Fruit fly (Drosophila melanogaster) S2 (cell line): ENCODE results near the gene CG14285.

ENCODE experiments used
- CG8478 ChIP-seq: fragments of >200 bp; optimal IDR thresholded peaks from 2 replicates; lab custom pipeline; 2018
- CTCF ChIP-seq, 2 experiments: fragments of >200 bp; optimal IDR thresholded peaks; 2 replicates each; lab custom pipeline; 2018

DNA sequence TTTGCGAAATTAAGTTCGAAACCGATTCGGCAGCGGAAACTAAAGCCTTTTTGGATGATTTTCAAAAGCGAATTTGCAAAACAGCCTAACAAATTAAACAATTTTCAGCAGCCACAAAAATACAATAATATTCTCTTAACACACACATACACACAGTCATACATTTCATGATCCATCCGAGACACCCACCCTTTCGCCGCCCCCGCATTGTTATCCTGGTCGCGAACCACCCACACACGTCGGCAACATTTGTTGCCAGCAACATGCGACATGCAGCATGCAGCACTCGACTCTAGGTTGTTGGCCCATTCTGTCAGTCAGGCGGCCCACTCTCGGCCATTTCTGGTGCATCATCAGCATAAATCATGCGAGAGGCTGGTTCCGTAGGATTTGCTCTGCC is 10.9 kb upstream of the CG14285 start:
- TF ChIP-seq CG8478 (no peak), CTCF (optimal IDR thresholded peaks at IDR 0.05; lab: Kevin White, UChicago) (peak; percentile 52 to 56)
